Worm (Caenorhabditis elegans) whole organism, late embryonic: ENCODE data around the gene F43C11.4.

ENCODE experiments used
- F13H6.1 ChIP-seq: sonication (generic microtip); optimal IDR thresholded peaks from 2 replicates; lab custom pipeline; 2016; ENCODE audit warnings: missing genetic modification characterization, missing compliant biosample characterization
- ama-1 ChIP-seq: fragments of 150-350 bp; optimal IDR thresholded peaks from 2 replicates; lab custom pipeline; 2014
- dmd-4 ChIP-seq: sonication (generic microtip); optimal IDR thresholded peaks from 2 replicates; lab custom pipeline; 2016; ENCODE audit warnings: borderline replicate concordance, missing genetic modification characterization, missing compliant biosample characterization
- gmeb-2 ChIP-seq: sonication (generic microtip); optimal IDR thresholded peaks from 2 replicates; lab custom pipeline; 2016; ENCODE audit warnings: missing genetic modification characterization, inconsistent platforms, missing compliant biosample characterization
- hlh-6 ChIP-seq: sonication (generic microtip); optimal IDR thresholded peaks from 2 replicates; lab custom pipeline; 2016; ENCODE audit warnings: missing genotype, missing genetic modification characterization, missing compliant biosample characterization
- hlh-8 ChIP-seq: sonication (generic microtip); optimal IDR thresholded peaks from 2 replicates; lab custom pipeline; 2016; ENCODE audit warnings: missing genotype, missing genetic modification characterization, missing compliant biosample characterization
- pax-1 ChIP-seq: fragments of 150-350 bp; optimal IDR thresholded peaks from 2 replicates; lab custom pipeline; 2014; ENCODE audit warnings: missing biosample characterization, missing genetic modification characterization
- pha-2 ChIP-seq: sonication (generic microtip); optimal IDR thresholded peaks from 2 replicates; lab custom pipeline; 2017; ENCODE audit warnings: mild to moderate bottlenecking, missing genetic modification characterization, missing compliant biosample characterization
- pqm-1 ChIP-seq: sonication (generic microtip); optimal IDR thresholded peaks from 2 replicates; lab custom pipeline; 2016; ENCODE audit warnings: missing genetic modification characterization, missing compliant biosample characterization
- ref-2 ChIP-seq: sonication (generic microtip); optimal IDR thresholded peaks from 2 replicates; lab custom pipeline; 2016; ENCODE audit warnings: missing genetic modification characterization, missing compliant biosample characterization
- rnt-1 ChIP-seq: sonication (generic microtip); optimal IDR thresholded peaks from 2 replicates; lab custom pipeline; 2016; ENCODE audit warnings: missing genetic modification characterization, missing compliant biosample characterization
- unc-55 ChIP-seq: sonication (generic microtip); optimal IDR thresholded peaks from 2 replicates; lab custom pipeline; 2017; ENCODE audit warnings: missing biosample characterization, missing genetic modification reagents, missing genetic modification characterization

ce11 chrII:2306741-2307140 lies 40.0 kb upstream of the F43C11.4 start, which contains the start of gene B0281.3:
- no peak for TF ChIP-seq ref-2
- TF ChIP-seq F13H6.1 (tag; lab: Kevin White, UChicago), result no peak
- TF ChIP-seq gmeb-2 (tag; lab: Kevin White, UChicago), result no peak
- TF ChIP-seq pha-2 (tag; lab: Kevin White, UChicago), result no peak
- no peak for TF ChIP-seq pqm-1 (tag; lab: Kevin White, UChicago)
- TF ChIP-seq rnt-1, result no peak
- TF ChIP-seq hlh-8 (tag; lab: Kevin White, UChicago), result no peak
- TF ChIP-seq ama-1 (lab: Kevin White, UChicago), result no peak
- no peak for TF ChIP-seq dmd-4
- TF ChIP-seq unc-55, result no peak
- no peak for TF ChIP-seq pax-1
- TF ChIP-seq hlh-6 (tag; lab: Kevin White, UChicago), result no peak
